Fruit fly (Drosophila melanogaster): ENCODE measurements around the gene CG3347.

Gene CG3347

DNA sequence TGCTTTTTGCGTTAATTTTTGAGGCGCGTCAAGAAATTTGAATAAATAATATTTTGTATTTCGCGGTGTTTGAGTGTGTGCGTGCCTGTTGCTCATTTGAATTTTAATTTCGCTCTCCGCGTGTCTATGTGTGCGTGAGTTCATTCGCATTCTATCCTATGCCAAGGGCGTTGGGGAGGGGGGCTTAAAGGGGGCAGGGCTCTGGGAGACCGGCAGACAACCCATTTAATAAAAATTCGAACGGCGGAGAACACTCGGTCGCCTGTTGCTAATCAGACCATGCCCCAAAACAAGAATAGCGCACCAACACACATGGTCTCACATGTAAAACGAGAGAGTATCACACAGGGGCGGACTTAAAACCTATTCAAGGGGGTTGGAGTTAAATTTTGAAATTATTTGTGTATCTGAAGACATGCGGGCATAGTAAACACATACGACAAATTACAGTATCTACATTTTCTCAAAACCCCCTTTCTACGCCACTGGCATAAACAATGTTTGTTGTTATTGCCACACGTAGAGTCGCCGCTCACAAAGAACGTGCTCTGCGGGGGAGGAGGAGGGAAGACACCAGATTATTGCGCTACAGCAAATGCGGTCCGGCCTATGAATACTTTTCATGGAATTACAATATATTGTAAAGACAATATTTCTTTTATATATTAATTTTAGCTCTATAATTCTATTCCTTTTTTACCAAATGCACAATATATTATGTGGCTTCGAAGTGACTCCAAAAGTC, 32.7 kb downstream of the CG3347 start:
- peak; percentile 99 for TF ChIP-seq gl (tag; optimal IDR thresholded peaks at IDR 0.05)
- TF ChIP-seq CG15710 (tag; optimal IDR thresholded peaks at IDR 0.05) = peak; percentile 100
- peak; percentile 99 for TF ChIP-seq CG13204 (GFP tag; optimal IDR thresholded peaks at IDR 0.05)
- TF ChIP-seq Snoo (tag; optimal IDR thresholded peaks at IDR 0.05) = peak; percentile 100
- peak; percentile 99 for TF ChIP-seq rn (GFP tag; IDR thresholded peaks at IDR 0.05)
- TF ChIP-seq D1 (tag; optimal IDR thresholded peaks at IDR 0.05) = peak; percentile 99
- TF ChIP-seq CG4496 (GFP tag; IDR thresholded peaks at IDR 0.05) = peak; percentile 100
- TF ChIP-seq CG17806 (tag; optimal IDR thresholded peaks at IDR 0.05) = peak; percentile 100
- peak; percentile 100 for TF ChIP-seq CG9948 (tag; optimal IDR thresholded peaks at IDR 0.05)
- peak; percentile 100 for TF ChIP-seq CG14655 (GFP tag; optimal IDR thresholded peaks at IDR 0.05)
- peak; percentile 100 for TF ChIP-seq Ets98B (GFP tag; IDR thresholded peaks at IDR 0.05)
- peak; percentile 97 for TF ChIP-seq CG10348 (GFP tag; IDR thresholded peaks at IDR 0.05)
- peak; percentile 100 for TF ChIP-seq Pif1A (GFP tag; optimal IDR thresholded peaks at IDR 0.05)
- peak; percentile 94 for TF ChIP-seq EcR (GFP tag; optimal IDR thresholded peaks at IDR 0.05)
- TF ChIP-seq CG8301 (tag; optimal IDR thresholded peaks at IDR 0.05) = peak; percentile 100
- TF ChIP-seq CG12605 (GFP tag; IDR thresholded peaks at IDR 0.05) = peak; percentile 99
- TF ChIP-seq CG8159 (tag; optimal IDR thresholded peaks at IDR 0.05) = peak; percentile 100
- TF ChIP-seq fd96Ca (GFP tag; IDR thresholded peaks at IDR 0.05) = peak; percentile 100
- TF ChIP-seq CG32121 (GFP tag; IDR thresholded peaks at IDR 0.05) = peak; percentile 99
- peak; percentile 100 for TF ChIP-seq CG34367 (tag; optimal IDR thresholded peaks at IDR 0.05)
- peak; percentile 100 for TF ChIP-seq Pif1B (GFP tag; optimal IDR thresholded peaks at IDR 0.05)

DNA sequence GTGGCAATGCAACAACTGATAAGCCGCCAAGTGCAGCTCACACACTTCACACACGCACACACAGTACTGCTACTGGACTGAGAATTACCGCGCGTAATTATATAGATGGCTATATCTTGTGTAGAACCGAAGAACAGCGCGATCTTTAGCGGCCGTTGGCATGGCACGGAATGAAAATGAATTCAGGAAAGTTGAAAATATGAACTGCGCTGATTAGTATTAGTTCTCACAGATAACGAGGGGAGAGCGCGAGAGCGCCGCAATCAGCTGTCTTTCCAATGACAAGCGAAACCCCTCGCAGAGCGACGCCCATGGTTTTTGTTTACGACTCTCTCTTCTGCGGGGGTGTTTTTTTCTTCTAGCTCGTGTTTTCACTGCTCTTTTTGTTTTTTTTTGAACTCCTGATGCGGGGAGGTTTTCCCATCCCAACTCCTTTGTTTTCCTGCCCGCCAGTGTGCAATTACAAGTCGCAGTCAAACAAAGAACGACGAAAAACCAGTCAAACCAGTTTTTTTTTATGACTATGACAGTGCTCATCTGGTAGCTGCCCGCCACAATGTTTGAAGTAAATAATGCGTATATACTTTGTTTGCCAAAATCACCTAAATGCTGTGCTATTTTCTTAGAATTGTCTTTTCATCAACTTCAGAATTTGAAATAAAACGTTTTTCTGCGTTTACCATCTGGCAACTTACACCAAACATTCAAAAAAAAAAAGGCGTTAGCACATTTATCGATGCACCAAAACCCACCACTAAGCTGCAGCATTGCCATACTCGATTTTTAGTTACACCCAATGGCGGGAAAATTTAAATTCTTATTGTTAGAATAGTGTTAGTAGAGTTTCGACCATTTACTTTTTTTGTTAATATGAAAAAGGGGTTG, 34.0 kb downstream of the CG3347 start, which contains the start of gene CG9663:
Gene CG9663, minus strand, starts transcription at position 173 of the 885 bp plus-strand sequence.
- peak; percentile 67 for TF ChIP-seq CG8301 (tag; optimal IDR thresholded peaks at IDR 0.05)
- peak; percentile 71 for TF ChIP-seq CG15710 (tag; optimal IDR thresholded peaks at IDR 0.05)
- peak; percentile 9 for TF ChIP-seq D1 (tag; optimal IDR thresholded peaks at IDR 0.05)
- TF ChIP-seq CG13204 (GFP tag; optimal IDR thresholded peaks at IDR 0.05) = peak; percentile 76
- peak; percentile 78 for TF ChIP-seq CG14655 (GFP tag; optimal IDR thresholded peaks at IDR 0.05)
- TF ChIP-seq CG10348 (GFP tag; IDR thresholded peaks at IDR 0.05) = no peak
- peak; percentile 86 for TF ChIP-seq Ets98B (GFP tag; IDR thresholded peaks at IDR 0.05)
- TF ChIP-seq gl (tag; optimal IDR thresholded peaks at IDR 0.05) = peak; percentile 83
- peak; percentile 53 for TF ChIP-seq CG9948 (tag; optimal IDR thresholded peaks at IDR 0.05)
- peak; percentile 47 for TF ChIP-seq CG34367 (tag; optimal IDR thresholded peaks at IDR 0.05)
- TF ChIP-seq CG8159 (tag; optimal IDR thresholded peaks at IDR 0.05) = peak; percentile 79
- TF ChIP-seq CG32121 (GFP tag; IDR thresholded peaks at IDR 0.05) = peak; percentile 76
- TF ChIP-seq rn (GFP tag; IDR thresholded peaks at IDR 0.05) = peak; percentile 56
- TF ChIP-seq CG17806 (tag; optimal IDR thresholded peaks at IDR 0.05) = peak; percentile 53
- TF ChIP-seq CG12605 (GFP tag; IDR thresholded peaks at IDR 0.05) = peak; percentile 73; the same call in 1 of the 2 replicates
- peak; percentile 72 for TF ChIP-seq EcR (GFP tag; optimal IDR thresholded peaks at IDR 0.05)
- peak; percentile 73 for TF ChIP-seq fd96Ca (GFP tag; IDR thresholded peaks at IDR 0.05)
- peak; percentile 58 for TF ChIP-seq Pif1B (GFP tag; optimal IDR thresholded peaks at IDR 0.05)
- TF ChIP-seq Pif1A (GFP tag; optimal IDR thresholded peaks at IDR 0.05) = peak; percentile 68
- peak; percentile 91 for TF ChIP-seq CG4496 (GFP tag; IDR thresholded peaks at IDR 0.05)
- TF ChIP-seq Snoo (tag; optimal IDR thresholded peaks at IDR 0.05) = peak; percentile 60

DNA sequence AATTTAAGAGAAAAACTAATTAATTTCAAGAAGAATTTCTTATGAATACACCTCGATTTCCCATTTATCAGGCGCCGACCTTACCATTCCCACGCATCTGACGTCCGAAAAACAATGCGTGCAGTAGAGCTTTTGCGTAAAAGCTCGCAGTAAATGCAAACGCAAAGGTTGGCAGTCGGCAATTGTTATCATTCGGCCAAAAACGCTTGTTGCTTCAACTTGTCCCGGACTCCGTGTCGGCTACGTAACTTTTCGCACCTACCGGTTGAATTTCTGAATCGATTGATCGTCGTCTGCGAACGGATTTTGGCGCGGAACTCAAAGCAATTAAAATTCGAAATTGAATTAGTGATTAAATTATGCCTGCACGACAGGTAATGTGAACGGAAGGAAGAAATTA, 34.7 kb downstream of the CG3347 start, which contains the start of gene CG3277:
Gene CG3277, plus strand, starts transcription at position 208 of the 400 bp plus-strand sequence.
- TF ChIP-seq CG12605 (GFP tag; IDR thresholded peaks at IDR 0.05) = peak; percentile 37; the same call in 1 of the 2 replicates
- no peak for TF ChIP-seq Pif1A (GFP tag; optimal IDR thresholded peaks at IDR 0.05)

DNA sequence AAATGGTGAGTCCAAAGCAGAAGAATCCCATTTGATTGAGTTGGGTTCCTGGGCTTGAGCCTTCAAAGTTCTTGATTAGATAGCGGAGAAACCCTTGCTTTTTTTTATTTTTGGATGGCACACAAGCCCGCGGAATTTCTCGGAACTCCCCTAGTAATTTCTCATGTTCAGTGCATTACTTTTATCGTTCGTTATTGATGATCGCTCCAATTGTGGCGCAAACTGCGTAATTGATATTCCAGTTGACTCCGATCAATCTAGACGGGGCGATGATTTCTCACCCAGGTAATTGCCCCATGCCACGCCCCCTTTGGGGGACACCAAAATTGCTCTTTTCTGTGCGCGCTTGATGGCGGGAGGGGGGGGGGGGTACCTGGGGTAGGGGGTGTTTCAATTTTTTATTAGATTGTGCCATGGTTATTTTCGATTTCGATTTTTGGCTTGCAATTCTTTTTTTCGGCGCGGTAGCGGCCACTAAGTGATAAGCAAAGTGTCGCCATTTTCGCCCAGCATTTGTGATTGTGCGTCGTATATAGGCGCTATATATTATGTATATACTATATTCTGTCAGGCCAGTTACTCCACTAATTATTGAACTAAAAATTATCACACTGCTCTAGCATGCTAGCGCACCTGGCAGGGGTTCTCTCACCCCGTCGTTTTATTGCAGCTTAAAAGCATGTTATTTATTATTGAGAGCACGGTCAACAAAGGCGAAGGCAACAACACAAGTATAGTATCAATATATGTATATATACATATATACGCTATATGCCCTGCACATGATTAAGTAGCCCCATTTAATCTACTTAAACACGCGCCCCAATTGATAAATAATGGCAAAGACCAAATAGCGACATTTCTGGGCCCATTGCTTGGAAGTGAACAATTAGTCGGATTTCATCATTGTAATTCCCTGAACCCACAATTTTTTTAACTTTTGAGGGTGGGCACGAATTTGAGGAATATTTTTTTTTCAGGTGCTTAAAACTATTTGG, 35.9 kb downstream of the CG3347 start:
- no peak for TF ChIP-seq Pif1A (GFP tag; optimal IDR thresholded peaks at IDR 0.05)

DNA sequence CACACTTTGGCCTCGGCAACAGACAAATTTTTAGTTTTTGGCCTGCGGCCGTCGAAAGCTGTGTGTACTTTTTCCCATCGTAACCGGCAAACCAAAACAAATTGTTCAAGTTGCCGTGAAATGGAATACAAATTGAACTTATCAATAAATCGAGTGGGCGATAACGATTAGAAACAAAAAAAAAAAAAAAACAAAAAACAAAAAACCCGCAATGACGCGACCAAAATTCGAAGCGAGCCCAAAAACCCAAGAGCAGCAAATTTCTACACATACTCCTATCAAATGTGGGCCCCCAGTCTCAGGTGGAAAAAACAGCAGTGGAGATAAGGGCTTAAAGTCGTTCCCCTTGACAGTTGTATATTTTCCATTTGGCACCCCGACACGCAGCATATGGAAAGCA, 38.0 kb downstream of the CG3347 start:
- TF ChIP-seq CG4496 (GFP tag; IDR thresholded peaks at IDR 0.05) (no peak), EcR (GFP tag; optimal IDR thresholded peaks at IDR 0.05) (no peak), D1 (tag; optimal IDR thresholded peaks at IDR 0.05) (no peak), CG32121 (GFP tag; IDR thresholded peaks at IDR 0.05) (no peak), rn (GFP tag; IDR thresholded peaks at IDR 0.05) (no peak), CG9948 (tag; optimal IDR thresholded peaks at IDR 0.05) (no peak), CG10348 (GFP tag; IDR thresholded peaks at IDR 0.05) (no peak), Ets98B (GFP tag; IDR thresholded peaks at IDR 0.05) (no peak), Snoo (tag; optimal IDR thresholded peaks at IDR 0.05) (no peak), CG17806 (tag; optimal IDR thresholded peaks at IDR 0.05) (no peak), CG34367 (tag; optimal IDR thresholded peaks at IDR 0.05) (no peak), CG8159 (tag; optimal IDR thresholded peaks at IDR 0.05) (no peak), Pif1A (GFP tag; optimal IDR thresholded peaks at IDR 0.05) (no peak), gl (tag; optimal IDR thresholded peaks at IDR 0.05) (no peak), CG8301 (tag; optimal IDR thresholded peaks at IDR 0.05) (no peak), Pif1B (GFP tag; optimal IDR thresholded peaks at IDR 0.05) (no peak), fd96Ca (GFP tag; IDR thresholded peaks at IDR 0.05) (no peak), CG15710 (tag; optimal IDR thresholded peaks at IDR 0.05) (no peak), CG13204 (GFP tag; optimal IDR thresholded peaks at IDR 0.05) (no peak)
